Fruit fly (Drosophila melanogaster) whole organism, pupa: ENCODE data around the gene CG5276.

Experiments used
- CG10348 ChIP-seq: fragments of 200-800 bp; sonication (Bioruptor generic); IDR thresholded peaks from 2 replicates; pipeline ENCODE4 v1.3.6; 2022; ENCODE audit warnings: missing biosample characterization, missing genetic modification characterization
- CG12605 ChIP-seq: fragments of 200-800 bp; sonication (Bioruptor generic); IDR thresholded peaks from 2 replicates; pipeline ENCODE4 v1.3.6; 2022; ENCODE audit warnings: missing biosample characterization, missing genetic modification characterization
- CG13204 ChIP-seq: fragments of 200-800 bp; sonication (Bioruptor generic); optimal IDR thresholded peaks from 2 replicates; lab custom pipeline; 2018; ENCODE audit warnings: missing biosample characterization, mild to moderate bottlenecking, missing genetic modification characterization, moderate library complexity
- CG14655 ChIP-seq: fragments of 200-800 bp; sonication (Bioruptor generic); optimal IDR thresholded peaks from 3 replicates; lab custom pipeline; 2017; ENCODE audit warnings: mild to moderate bottlenecking, missing biosample characterization, missing genetic modification reagents, missing genetic modification characterization
- CG15710 ChIP-seq: fragments of 200-800 bp; sonication (Bioruptor generic); optimal IDR thresholded peaks from 2 replicates; lab custom pipeline; 2018; ENCODE audit warnings: missing biosample characterization, mild to moderate bottlenecking, missing genetic modification characterization, moderate library complexity
- CG17806 ChIP-seq: fragments of 200-800 bp; sonication (Bioruptor generic); optimal IDR thresholded peaks from 2 replicates; lab custom pipeline; 2018; ENCODE audit warnings: missing biosample characterization, mild to moderate bottlenecking, missing genetic modification characterization, moderate library complexity
- CG32121 ChIP-seq: fragments of 200-800 bp; sonication (Bioruptor generic); IDR thresholded peaks from 2 replicates; pipeline ENCODE4 v1.3.6; 2022; ENCODE audit warnings: missing biosample characterization, missing genetic modification characterization
- CG34367 ChIP-seq: fragments of 200-800 bp; sonication (Bioruptor generic); optimal IDR thresholded peaks from 2 replicates; lab custom pipeline; 2018; ENCODE audit warnings: missing biosample characterization, mild to moderate bottlenecking, missing genetic modification characterization
- CG4496 ChIP-seq: fragments of 200-800 bp; sonication (Bioruptor generic); IDR thresholded peaks from 3 replicates; pipeline ENCODE4 v1.3.6; 2022; ENCODE audit warnings: missing biosample characterization, missing genetic modification characterization
- CG8159 ChIP-seq: fragments of 200-800 bp; sonication (Bioruptor generic); optimal IDR thresholded peaks from 3 replicates; lab custom pipeline; 2018; ENCODE audit warnings: missing biosample characterization, mild to moderate bottlenecking, missing genetic modification characterization, moderate library complexity
- CG8301 ChIP-seq: fragments of 200-800 bp; sonication (Bioruptor generic); optimal IDR thresholded peaks from 2 replicates; lab custom pipeline; 2018; ENCODE audit warnings: missing biosample characterization, mild to moderate bottlenecking, missing genetic modification characterization
- CG9948 ChIP-seq: fragments of 200-800 bp; sonication (Bioruptor generic); optimal IDR thresholded peaks from 2 replicates; lab custom pipeline; 2018; ENCODE audit warnings: missing biosample characterization, mild to moderate bottlenecking, missing genetic modification characterization, moderate library complexity
- D1 ChIP-seq: fragments of 200-800 bp; sonication (Bioruptor generic); optimal IDR thresholded peaks from 2 replicates; lab custom pipeline; 2018; ENCODE audit warnings: missing biosample characterization, mild to moderate bottlenecking, missing genetic modification characterization, moderate library complexity
- EcR ChIP-seq: fragments of 200-800 bp; sonication (Bioruptor generic); optimal IDR thresholded peaks from 3 replicates; lab custom pipeline; 2019; ENCODE audit warnings: missing biosample characterization, missing genetic modification characterization, mild to moderate bottlenecking, moderate library complexity, missing genetic modification reagents
- Ets98B ChIP-seq: fragments of 200-800 bp; sonication (Bioruptor generic); IDR thresholded peaks from 2 replicates; pipeline ENCODE4 v1.3.6; 2022; ENCODE audit warnings: missing biosample characterization, missing genetic modification characterization
- Pif1A ChIP-seq: fragments of 200-800 bp; sonication (Bioruptor generic); optimal IDR thresholded peaks from 3 replicates; lab custom pipeline; 2016; ENCODE audit warnings: missing biosample characterization, missing genetic modification characterization
- Pif1B ChIP-seq: fragments of 200-800 bp; sonication (Bioruptor generic); optimal IDR thresholded peaks from 3 replicates; lab custom pipeline; 2016; ENCODE audit warnings: missing biosample characterization, missing genetic modification characterization
- Snoo ChIP-seq: fragments of 200-800 bp; sonication (Bioruptor generic); optimal IDR thresholded peaks from 3 replicates; lab custom pipeline; 2017; ENCODE audit warnings: missing biosample characterization, mild to moderate bottlenecking, missing genetic modification characterization, inconsistent platforms
- fd96Ca ChIP-seq: fragments of 200-800 bp; sonication (Bioruptor generic); IDR thresholded peaks from 3 replicates; pipeline ENCODE4 v1.3.6; 2022; ENCODE audit warnings: missing biosample characterization, missing genetic modification characterization
- gl ChIP-seq: fragments of 200-800 bp; sonication (Bioruptor generic); optimal IDR thresholded peaks from 2 replicates; lab custom pipeline; 2018; ENCODE audit warnings: missing biosample characterization, mild to moderate bottlenecking, missing genetic modification characterization
- rn ChIP-seq: fragments of 200-800 bp; sonication (Bioruptor generic); IDR thresholded peaks from 2 replicates; pipeline ENCODE4 v1.3.6; 2022; ENCODE audit warnings: missing biosample characterization, missing genetic modification characterization

CG5276 gene

DNA sequence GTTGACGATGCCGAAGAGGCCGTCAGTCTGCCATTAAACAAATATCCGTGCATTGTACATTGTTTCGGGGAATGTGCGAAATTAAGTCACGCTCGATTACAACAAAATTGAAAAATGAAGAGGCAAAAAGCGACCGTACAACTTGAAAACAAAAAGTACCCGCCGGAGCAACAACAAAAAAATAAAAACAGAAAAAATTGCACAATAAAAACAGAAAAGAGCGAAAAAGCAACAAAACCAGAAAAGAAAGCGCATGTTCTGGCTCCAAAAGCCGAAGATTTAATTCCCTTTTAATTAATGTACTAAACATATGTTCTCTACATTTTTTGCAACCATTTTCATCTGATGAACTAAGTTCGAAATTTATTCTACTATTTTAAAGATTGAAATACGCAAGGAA lies 25.0 kb downstream of the CG5276 start:
- TF ChIP-seq CG10348 (GFP tag; lab: Robert Waterston, UW) (no peak), Ets98B (no peak), CG12605 (GFP tag; lab: Robert Waterston, UW) (no peak), CG15710 (tag; lab: Kevin White, UChicago) (peak; percentile 28), CG4496 (GFP tag; lab: Robert Waterston, UW) (no peak), CG13204 (GFP tag; lab: Kevin White, UChicago) (no peak), CG8301 (tag; lab: Kevin White, UChicago) (no peak), CG8159 (tag; lab: Kevin White, UChicago) (peak; percentile 39), D1 (tag; lab: Kevin White, UChicago) (no peak), EcR (GFP tag; lab: Kevin White, UChicago) (no peak), CG34367 (tag; lab: Kevin White, UChicago) (no peak), CG32121 (no peak), CG14655 (no peak), CG9948 (tag; lab: Kevin White, UChicago) (no peak), Pif1A (GFP tag; lab: Kevin White, UChicago) (peak; percentile 36), gl (tag; lab: Kevin White, UChicago) (no peak), Pif1B (no peak), CG17806 (no peak), Snoo (tag; lab: Kevin White, UChicago) (peak; percentile 58), rn (GFP tag; lab: Robert Waterston, UW) (no peak), fd96Ca (GFP tag; lab: Robert Waterston, UW) (no peak)

DNA sequence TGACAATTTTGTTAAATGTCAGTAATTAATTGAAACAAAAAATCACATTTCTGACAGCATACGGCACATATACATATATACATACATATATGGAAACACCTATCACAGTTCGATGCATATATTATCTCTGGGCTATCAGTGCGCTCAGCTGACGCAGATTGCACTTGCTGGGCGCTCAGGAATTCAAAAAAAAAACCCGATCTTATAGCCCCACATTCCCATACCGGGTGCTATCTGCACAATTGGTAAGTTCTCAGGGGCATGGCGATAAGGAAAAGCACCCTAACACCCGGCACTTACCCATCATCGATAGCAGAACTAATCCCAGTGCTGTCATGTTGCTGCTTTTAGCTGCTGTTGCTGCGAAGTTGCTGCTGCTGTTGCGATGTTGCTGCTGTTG lies 25.7 kb downstream of the CG5276 start:
- TF ChIP-seq CG17806: no peak
- TF ChIP-seq Pif1A (GFP tag; lab: Kevin White, UChicago): no peak
- no peak for TF ChIP-seq CG4496 (GFP tag; lab: Robert Waterston, UW)
- TF ChIP-seq rn (GFP tag; lab: Robert Waterston, UW): no peak
- no peak for TF ChIP-seq CG12605 (GFP tag; lab: Robert Waterston, UW)
- TF ChIP-seq, all 21 proteins: peak for 0

DNA sequence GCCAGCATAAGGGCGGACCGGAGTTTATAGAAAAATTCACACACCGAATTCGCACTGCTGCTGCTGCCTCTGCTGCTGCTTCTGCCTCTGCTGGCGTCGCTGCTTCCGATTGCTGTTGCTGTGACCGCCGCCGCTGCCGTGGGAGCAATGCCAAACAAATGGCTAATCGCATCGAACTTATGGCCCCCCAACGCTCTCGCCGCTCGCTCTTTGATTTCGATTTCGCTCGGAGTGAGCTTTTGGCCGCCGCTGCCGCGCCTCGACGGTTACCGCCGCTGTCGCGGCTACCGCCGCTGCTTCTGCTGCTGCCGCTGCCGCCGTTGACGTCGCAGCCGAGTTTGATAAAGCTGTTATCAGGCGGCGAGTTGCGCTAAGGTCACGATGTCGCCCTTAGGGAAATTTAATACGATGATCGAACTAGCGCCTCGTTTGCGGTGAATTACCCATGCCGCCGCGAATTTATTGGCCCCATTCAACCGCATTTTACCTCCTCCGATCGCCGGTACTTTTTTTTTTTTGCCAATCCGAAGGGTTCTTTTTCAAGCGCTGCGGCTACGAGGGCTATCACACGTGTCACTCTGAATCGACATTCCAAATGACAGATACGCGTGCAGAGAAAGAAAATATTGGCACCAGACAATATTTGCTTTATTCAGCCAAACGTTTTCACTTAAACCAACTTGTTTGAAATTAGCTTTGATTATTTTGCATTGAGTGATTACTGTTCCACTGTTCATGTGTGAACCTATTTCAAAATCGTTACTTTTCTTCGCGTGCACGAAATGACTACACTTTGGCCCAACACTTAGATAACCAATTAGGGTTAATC lies 26.7 kb downstream of the CG5276 start:
- TF ChIP-seq CG10348 (GFP tag; lab: Robert Waterston, UW) (no peak), fd96Ca (GFP tag; lab: Robert Waterston, UW) (0 out of 3 replicates have a peak, but pooled peaks have one; percentile 16), CG17806 (no peak)

DNA sequence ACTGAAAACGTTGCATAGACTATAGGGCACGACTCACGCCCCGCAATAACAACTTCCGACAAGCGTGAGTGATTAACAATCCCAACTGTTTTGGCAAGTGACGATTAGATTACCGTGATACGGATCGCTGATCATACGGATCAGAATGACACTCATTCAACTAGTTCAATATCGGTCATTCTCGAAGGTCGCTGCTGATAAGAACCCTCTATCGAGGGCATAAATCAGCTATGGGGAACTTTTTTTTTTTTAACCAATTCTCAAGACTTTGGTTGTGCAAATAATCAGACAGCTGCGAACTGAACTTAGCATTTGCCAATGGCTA lies 27.3 kb downstream of the CG5276 start:
- TF ChIP-seq CG17806 (no peak), CG34367 (tag; lab: Kevin White, UChicago) (no peak), CG4496 (GFP tag; lab: Robert Waterston, UW) (no peak), rn (GFP tag; lab: Robert Waterston, UW) (no peak), CG9948 (tag; lab: Kevin White, UChicago) (no peak), Ets98B (no peak), D1 (tag; lab: Kevin White, UChicago) (no peak)

DNA sequence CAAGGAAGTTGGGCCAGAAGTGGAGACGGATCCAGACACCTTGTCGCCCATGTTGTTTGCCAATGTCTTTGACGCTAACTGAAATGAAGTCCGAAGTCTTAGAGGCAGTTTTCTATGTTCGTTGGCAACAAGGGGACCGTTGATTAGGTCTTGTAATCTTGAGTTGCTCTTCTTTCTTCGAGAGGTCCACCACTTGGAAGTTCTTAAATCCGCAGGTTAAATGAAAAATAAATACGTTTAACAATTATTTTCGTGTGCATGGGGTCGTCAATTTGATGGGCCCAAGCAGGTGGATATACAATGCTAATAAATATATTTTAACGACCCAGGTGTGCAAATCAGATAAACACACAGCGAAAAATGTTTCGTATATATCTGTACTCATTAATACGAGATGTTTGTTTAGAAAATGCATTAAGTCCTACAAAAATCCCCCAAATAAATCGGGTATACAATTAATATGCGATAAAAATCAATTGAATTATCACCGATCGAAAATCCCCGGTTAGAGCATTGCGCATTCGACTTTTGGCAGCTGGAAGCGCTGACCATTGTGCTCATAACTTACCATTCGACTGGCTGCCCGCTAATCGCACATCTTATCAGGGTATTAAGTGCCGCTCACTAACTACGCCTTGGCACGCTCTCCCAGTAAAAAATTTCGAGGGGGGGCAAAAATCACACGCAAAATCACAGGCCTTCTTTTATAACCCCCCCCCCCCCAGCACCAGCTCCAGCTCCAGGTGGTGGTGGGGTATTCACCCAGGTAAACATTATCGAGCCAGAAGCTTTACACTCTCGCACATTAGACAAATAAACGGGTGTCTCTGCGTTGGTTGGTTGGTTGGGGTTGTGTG lies 29.2 kb downstream of the CG5276 start, which contains the start of gene PGRP-LB:
Gene PGRP-LB, minus strand, starts transcription at position 51 of the 857 bp plus-strand sequence.
- TF ChIP-seq EcR (GFP tag; lab: Kevin White, UChicago) (no peak), rn (GFP tag; lab: Robert Waterston, UW) (no peak)

DNA sequence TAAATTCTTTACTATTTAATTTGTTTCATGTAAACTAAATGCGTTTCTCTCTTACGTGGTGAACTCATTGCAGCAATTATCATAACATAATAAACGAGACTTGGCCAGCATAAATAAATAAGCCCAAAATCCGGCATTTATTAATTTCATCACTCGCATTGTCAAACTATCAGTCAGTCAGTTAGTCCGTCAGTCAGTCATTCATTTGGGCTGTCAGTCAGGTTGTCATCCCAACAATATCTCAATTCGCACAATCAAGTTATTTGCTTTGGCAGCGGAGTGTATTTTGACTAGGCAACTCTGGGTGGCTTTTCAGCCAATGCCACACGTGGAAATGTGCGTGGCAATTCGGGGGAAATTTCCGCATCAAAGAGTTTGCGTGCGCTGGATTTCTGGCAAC lies 36.3 kb downstream of the CG5276 start:
- TF ChIP-seq CG14655: no peak
- TF ChIP-seq Ets98B: no peak
- no peak for TF ChIP-seq CG17806
- TF ChIP-seq CG4496 (GFP tag; lab: Robert Waterston, UW): no peak
- no peak for TF ChIP-seq CG9948 (tag; lab: Kevin White, UChicago)
- TF ChIP-seq CG8301 (tag; lab: Kevin White, UChicago): no peak
- no peak for TF ChIP-seq CG10348 (GFP tag; lab: Robert Waterston, UW)
- TF ChIP-seq CG15710 (tag; lab: Kevin White, UChicago): no peak

DNA sequence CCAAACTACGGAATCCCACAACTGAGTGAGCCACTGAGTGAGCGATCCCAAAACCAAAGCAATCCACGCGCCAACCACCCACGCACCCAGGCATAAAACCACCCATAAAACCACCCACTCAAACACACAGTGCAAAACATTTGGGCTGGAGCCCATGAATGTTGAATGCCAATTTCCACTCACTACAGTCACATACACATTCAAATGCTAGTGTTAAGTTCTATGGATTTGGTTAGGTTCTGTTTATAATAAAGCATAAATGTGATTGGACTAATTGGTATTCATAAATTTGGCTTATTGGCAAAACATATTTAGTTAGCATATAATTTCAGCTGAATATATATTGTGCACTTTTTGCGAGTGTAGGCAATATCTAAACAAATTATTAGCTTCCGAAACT lies 38.2 kb downstream of the CG5276 start:
- no peak for TF ChIP-seq CG17806
- TF ChIP-seq CG32121: no peak
- TF ChIP-seq gl (tag; lab: Kevin White, UChicago): no peak
- TF ChIP-seq CG13204 (GFP tag; lab: Kevin White, UChicago): no peak
- TF ChIP-seq CG12605 (GFP tag; lab: Robert Waterston, UW): no peak
- TF ChIP-seq EcR (GFP tag; lab: Kevin White, UChicago): no peak
- peak; percentile 26 for TF ChIP-seq CG14655
- TF ChIP-seq D1 (tag; lab: Kevin White, UChicago): no peak
